Comparison of ENCODE assay signal across 1 fruit fly cellular context in genomic region chr3R:20556281-20557113, dm6.
TF ChIP-seq lines count a peak whose summit lies in the region.

No protein-coding gene starts in this region.

TF ChIP-seq in whole organism, embryonic, 481 proteins besides CTCF, POLR2A, EP300 and RAD21 (continued from another document and continues in another):
- peak; percentile 68 for TF ChIP-seq dmrt99B (tag; optimal IDR thresholded peaks at IDR 0.05; lab: Kevin White, UChicago)
- TF ChIP-seq CG5245 (GFP tag; optimal IDR thresholded peaks at IDR 0.05; lab: Kevin White, UChicago): peak; percentile 34
- no peak for TF ChIP-seq CG33557 (GFP tag; optimal IDR thresholded peaks at IDR 0.05; lab: Kevin White, UChicago)
- peak; percentile 79 for TF ChIP-seq CG31224 (GFP tag; IDR thresholded peaks at IDR 0.05; lab: Robert Waterston, UW)
- TF ChIP-seq chm (GFP tag; IDR thresholded peaks at IDR 0.05; lab: Robert Waterston, UW): peak; percentile 53; the same call in 1 of the 2 replicates
- peak; percentile 61 for TF ChIP-seq CG13296 (GFP tag; optimal IDR thresholded peaks at IDR 0.05; lab: Kevin White, UChicago)
- TF ChIP-seq Oaz (GFP tag; IDR thresholded peaks at IDR 0.05; lab: Robert Waterston, UW): peak; percentile 39; the same call in 1 of the 2 replicates
- TF ChIP-seq CG10565 (GFP tag; optimal IDR thresholded peaks at IDR 0.05; lab: Kevin White, UChicago): no peak
- TF ChIP-seq CG18476 (GFP tag; optimal IDR thresholded peaks at IDR 0.05; lab: Kevin White, UChicago): peak; percentile 71
- no peak for TF ChIP-seq Sry-δ (GFP tag; optimal IDR thresholded peaks at IDR 0.05; lab: Kevin White, UChicago)
- no peak for TF ChIP-seq CG2129 (GFP tag; IDR thresholded peaks at IDR 0.05; lab: Robert Waterston, UW; ENCODE audit: partially characterized antibody)
- no peak for TF ChIP-seq nerfin-1 (tag; optimal IDR thresholded peaks at IDR 0.05; lab: Kevin White, UChicago)
- no peak for TF ChIP-seq sc (optimal IDR thresholded peaks at IDR 0.05; lab: Kevin White, UChicago)
- no peak for TF ChIP-seq sc (GFP tag; optimal IDR thresholded peaks at IDR 0.05; lab: Kevin White, UChicago)
- TF ChIP-seq Atf3 (GFP tag; optimal IDR thresholded peaks at IDR 0.05; lab: Kevin White, UChicago): no peak
- no peak for TF ChIP-seq pnt (GFP tag; optimal IDR thresholded peaks at IDR 0.05; lab: Kevin White, UChicago)
- peak; percentile 39 for TF ChIP-seq CG10979 (tag; optimal IDR thresholded peaks at IDR 0.05; lab: Kevin White, UChicago)
- peak; percentile 40 for TF ChIP-seq PHDP (tag; optimal IDR thresholded peaks at IDR 0.05; lab: Kevin White, UChicago)
- no peak for TF ChIP-seq repo (GFP tag; optimal IDR thresholded peaks at IDR 0.05; lab: Kevin White, UChicago)
- no peak for TF ChIP-seq CG6854 (GFP tag; optimal IDR thresholded peaks at IDR 0.05; lab: Kevin White, UChicago)
- no peak for TF ChIP-seq CG2875 (GFP tag; optimal IDR thresholded peaks at IDR 0.05; lab: Kevin White, UChicago)
- no peak for TF ChIP-seq gsb-n (tag; optimal IDR thresholded peaks at IDR 0.05; lab: Kevin White, UChicago)
- peak; percentile 75 for TF ChIP-seq Meics (GFP tag; optimal IDR thresholded peaks at IDR 0.05; lab: Kevin White, UChicago)
- TF ChIP-seq CG12744 (GFP tag; optimal IDR thresholded peaks at IDR 0.05; lab: Kevin White, UChicago): peak; percentile 4
- TF ChIP-seq NC2α (GFP tag; optimal IDR thresholded peaks at IDR 0.05; lab: Kevin White, UChicago): no peak
- TF ChIP-seq CG1233 (GFP tag; optimal IDR thresholded peaks at IDR 0.05; lab: Kevin White, UChicago): no peak
- TF ChIP-seq Dll (GFP tag; IDR thresholded peaks at IDR 0.05; lab: Robert Waterston, UW; ENCODE audit: partially characterized antibody): no peak
- peak; percentile 11 for TF ChIP-seq CG15696 (tag; optimal IDR thresholded peaks at IDR 0.05; lab: Kevin White, UChicago)
- peak; percentile 49; the same call in 1 of the 3 replicates for TF ChIP-seq CG3726 (GFP tag; IDR thresholded peaks at IDR 0.05; lab: Robert Waterston, UW)
- TF ChIP-seq Dfd (GFP tag; optimal IDR thresholded peaks at IDR 0.05; lab: Kevin White, UChicago): no peak
- TF ChIP-seq aop (GFP tag; IDR thresholded peaks at IDR 0.05; lab: Robert Waterston, UW): no peak
- peak; percentile 65 for TF ChIP-seq mam (GFP tag; optimal IDR thresholded peaks at IDR 0.05; lab: Kevin White, UChicago)
- peak; percentile 78 for TF ChIP-seq cwo (GFP tag; optimal IDR thresholded peaks at IDR 0.05; lab: Kevin White, UChicago)
- TF ChIP-seq CG12299 (tag; optimal IDR thresholded peaks at IDR 0.05; lab: Kevin White, UChicago): peak; percentile 21
- peak; percentile 60 for TF ChIP-seq CG12659 (GFP tag; optimal IDR thresholded peaks at IDR 0.05; lab: Kevin White, UChicago)
- no peak for TF ChIP-seq pum (GFP tag; optimal IDR thresholded peaks at IDR 0.05; lab: Kevin White, UChicago)
- TF ChIP-seq CG32532 (GFP tag; IDR thresholded peaks at IDR 0.05; lab: Robert Waterston, UW): peak; percentile 92
- TF ChIP-seq pros (GFP tag; optimal IDR thresholded peaks at IDR 0.05; lab: Kevin White, UChicago): no peak
- no peak for TF ChIP-seq CG5180 (GFP tag; optimal IDR thresholded peaks at IDR 0.05; lab: Kevin White, UChicago)
- no peak for TF ChIP-seq Doc3 (GFP tag; IDR thresholded peaks at IDR 0.05; lab: Robert Waterston, UW; ENCODE audit: partially characterized antibody)
- no peak for TF ChIP-seq slou (GFP tag; optimal IDR thresholded peaks at IDR 0.05; lab: Kevin White, UChicago)
- peak; percentile 30; the same call in 1 of the 2 replicates for TF ChIP-seq CG11085 (GFP tag; IDR thresholded peaks at IDR 0.05; lab: Robert Waterston, UW)
- TF ChIP-seq CG3838 (GFP tag; optimal IDR thresholded peaks at IDR 0.05; lab: Kevin White, UChicago): no peak
- TF ChIP-seq Dp (GFP tag; optimal IDR thresholded peaks at IDR 0.05; lab: Kevin White, UChicago): no peak
- TF ChIP-seq Lpt (GFP tag; optimal IDR thresholded peaks at IDR 0.05; lab: Kevin White, UChicago): no peak
- peak; percentile 62; the same call in 1 of the 3 replicates for TF ChIP-seq CG6175 (GFP tag; IDR thresholded peaks at IDR 0.05; lab: Robert Waterston, UW)
- TF ChIP-seq CG4360 (GFP tag; IDR thresholded peaks at IDR 0.05; lab: Robert Waterston, UW): peak; percentile 26; the same call in 1 of the 2 replicates
- TF ChIP-seq Doc2 (GFP tag; IDR thresholded peaks at IDR 0.05; lab: Robert Waterston, UW): no peak
- no peak for TF ChIP-seq knrl (GFP tag; IDR thresholded peaks at IDR 0.05; lab: Robert Waterston, UW; ENCODE audit: partially characterized antibody)
- peak; percentile 81 for TF ChIP-seq CG3281 (GFP tag; optimal IDR thresholded peaks at IDR 0.05; lab: Kevin White, UChicago)
- peak; percentile 69 for TF ChIP-seq gsb (GFP tag; IDR thresholded peaks at IDR 0.05; lab: Robert Waterston, UW)
- no peak for TF ChIP-seq CG13123 (GFP tag; optimal IDR thresholded peaks at IDR 0.05; lab: Kevin White, UChicago)
- TF ChIP-seq zen2 (GFP tag; IDR thresholded peaks at IDR 0.05; lab: Robert Waterston, UW; ENCODE audit: partially characterized antibody): no peak
- TF ChIP-seq CG10209 (GFP tag; optimal IDR thresholded peaks at IDR 0.05; lab: Kevin White, UChicago): peak; percentile 65
- TF ChIP-seq zen (tag; optimal IDR thresholded peaks at IDR 0.05; lab: Kevin White, UChicago): no peak
- TF ChIP-seq chn (GFP tag; optimal IDR thresholded peaks at IDR 0.05; lab: Kevin White, UChicago): no peak
- TF ChIP-seq CG7786 (GFP tag; optimal IDR thresholded peaks at IDR 0.05; lab: Kevin White, UChicago): no peak
- no peak for TF ChIP-seq oc (tag; optimal IDR thresholded peaks at IDR 0.05; lab: Kevin White, UChicago)
- TF ChIP-seq CG16863 (GFP tag; optimal IDR thresholded peaks at IDR 0.05; lab: Kevin White, UChicago): no peak
- TF ChIP-seq fru (optimal IDR thresholded peaks at IDR 0.05; lab: Kevin White, UChicago): no peak
- no peak for TF ChIP-seq Lhr (GFP tag; optimal IDR thresholded peaks at IDR 0.05; lab: Kevin White, UChicago)
- TF ChIP-seq Hmr (GFP tag; optimal IDR thresholded peaks at IDR 0.05; lab: Kevin White, UChicago): peak; percentile 59
- no peak for TF ChIP-seq CG9876 (GFP tag; optimal IDR thresholded peaks at IDR 0.05; lab: Kevin White, UChicago)
- TF ChIP-seq Hr78 (GFP tag; optimal IDR thresholded peaks at IDR 0.05; lab: Kevin White, UChicago): no peak
- no peak for TF ChIP-seq CG11398 (GFP tag; optimal IDR thresholded peaks at IDR 0.05; lab: Kevin White, UChicago)
- no peak for TF ChIP-seq prd (optimal IDR thresholded peaks at IDR 0.05; lab: Kevin White, UChicago)
- peak; percentile 76 for TF ChIP-seq prd (GFP tag; IDR thresholded peaks at IDR 0.05; lab: Robert Waterston, UW)
- TF ChIP-seq Elba2 (GFP tag; optimal IDR thresholded peaks at IDR 0.05; lab: Kevin White, UChicago): no peak
- no peak for TF ChIP-seq sr (GFP tag; IDR thresholded peaks at IDR 0.05; lab: Robert Waterston, UW)
- TF ChIP-seq croc (GFP tag; conservative IDR thresholded peaks at IDR 0.05; lab: Robert Waterston, UW): peak; percentile 14; the same call in 1 of the 3 replicates
- TF ChIP-seq so (GFP tag; IDR thresholded peaks at IDR 0.05; lab: Robert Waterston, UW): peak; percentile 86
- no peak for TF ChIP-seq CG10321 (GFP tag; IDR thresholded peaks at IDR 0.05; lab: Robert Waterston, UW)
- TF ChIP-seq Max (GFP tag; optimal IDR thresholded peaks at IDR 0.05; lab: Kevin White, UChicago): peak; percentile 20
- TF ChIP-seq CG12219 (GFP tag; optimal IDR thresholded peaks at IDR 0.05; lab: Kevin White, UChicago): no peak
- TF ChIP-seq Hand (GFP tag; optimal IDR thresholded peaks at IDR 0.05; lab: Kevin White, UChicago): no peak
- peak; percentile 63 for TF ChIP-seq CG3847 (GFP tag; IDR thresholded peaks at IDR 0.05; lab: Robert Waterston, UW)
- TF ChIP-seq h (optimal IDR thresholded peaks at IDR 0.05; lab: Kevin White, UChicago): no peak
- peak; percentile 51 to 73 for TF ChIP-seq dpn (GFP tag; optimal IDR thresholded peaks at IDR 0.05; lab: Kevin White, UChicago)
- no peak for TF ChIP-seq CG6683 (GFP tag; optimal IDR thresholded peaks at IDR 0.05; lab: Kevin White, UChicago)
- TF ChIP-seq her (GFP tag; optimal IDR thresholded peaks at IDR 0.05; lab: Kevin White, UChicago): no peak
- 0 out of 3 replicates have a peak, but pooled peaks have one; percentile 35 for TF ChIP-seq B-H1 (GFP tag; IDR thresholded peaks at IDR 0.05; lab: Robert Waterston, UW)
- peak; percentile 68 for TF ChIP-seq zfh1 (GFP tag; IDR thresholded peaks at IDR 0.05; lab: Robert Waterston, UW)
- TF ChIP-seq CG11093 (GFP tag; IDR thresholded peaks at IDR 0.05; lab: Robert Waterston, UW): no peak; the same call in 1 of the 3 replicates
- peak; percentile 85 for TF ChIP-seq Ada2b (GFP tag; IDR thresholded peaks at IDR 0.05; lab: Robert Waterston, UW)
- TF ChIP-seq scrt (GFP tag; optimal IDR thresholded peaks at IDR 0.05; lab: Kevin White, UChicago): peak; percentile 68
- peak; percentile 70 for TF ChIP-seq Xbp1 (GFP tag; optimal IDR thresholded peaks at IDR 0.05; lab: Kevin White, UChicago)
- no peak for TF ChIP-seq sim (GFP tag; IDR thresholded peaks at IDR 0.05; lab: Robert Waterston, UW)
- no peak for TF ChIP-seq dan (GFP tag; IDR thresholded peaks at IDR 0.05; lab: Robert Waterston, UW)
- no peak for TF ChIP-seq psq (GFP tag; optimal IDR thresholded peaks at IDR 0.05; lab: Kevin White, UChicago)
- TF ChIP-seq Fer3 (tag; optimal IDR thresholded peaks at IDR 0.05; lab: Kevin White, UChicago): peak; percentile 82
- no peak for TF ChIP-seq tup (GFP tag; optimal IDR thresholded peaks at IDR 0.05; lab: Kevin White, UChicago)
- TF ChIP-seq bab2 (GFP tag; optimal IDR thresholded peaks at IDR 0.05; lab: Kevin White, UChicago): peak; percentile 53
- no peak for TF ChIP-seq bigmax (GFP tag; optimal IDR thresholded peaks at IDR 0.05; lab: Kevin White, UChicago)
- no peak for TF ChIP-seq CG34224 (GFP tag; IDR thresholded peaks at IDR 0.05; lab: Robert Waterston, UW; ENCODE audit: partially characterized antibody)
- peak; percentile 3 for TF ChIP-seq Mad (GFP tag; optimal IDR thresholded peaks at IDR 0.05; lab: Kevin White, UChicago)
- TF ChIP-seq tll (GFP tag; optimal IDR thresholded peaks at IDR 0.05; lab: Kevin White, UChicago): no peak
- peak; percentile 74 for TF ChIP-seq CG8924 (tag; optimal IDR thresholded peaks at IDR 0.05; lab: Kevin White, UChicago)
- no peak for TF ChIP-seq lola (GFP tag; optimal IDR thresholded peaks at IDR 0.05; lab: Kevin White, UChicago)
- TF ChIP-seq toy (GFP tag; IDR thresholded peaks at IDR 0.05; lab: Robert Waterston, UW): peak; percentile 66
- TF ChIP-seq CG8388 (GFP tag; optimal IDR thresholded peaks at IDR 0.05; lab: Kevin White, UChicago): no peak
- no peak for TF ChIP-seq CG8281 (tag; optimal IDR thresholded peaks at IDR 0.05; lab: Kevin White, UChicago)
- peak; percentile 15 to 78 for TF ChIP-seq bsh (GFP tag; optimal IDR thresholded peaks at IDR 0.05; lab: Kevin White, UChicago)
- TF ChIP-seq CG1647 (GFP tag; optimal IDR thresholded peaks at IDR 0.05; lab: Kevin White, UChicago): no peak
- TF ChIP-seq CG7745 (tag; optimal IDR thresholded peaks at IDR 0.05; lab: Kevin White, UChicago): no peak
- peak; percentile 67 for TF ChIP-seq CG9727 (GFP tag; optimal IDR thresholded peaks at IDR 0.05; lab: Kevin White, UChicago)
- no peak for TF ChIP-seq pan (optimal IDR thresholded peaks at IDR 0.05; lab: Kevin White, UChicago)
- TF ChIP-seq pan (GFP tag; optimal IDR thresholded peaks at IDR 0.05 in 1 of 2, IDR thresholded peaks at IDR 0.05 in 1 of 2): peak in 1 of 2 experiments; percentile 80
- no peak for TF ChIP-seq Mes4 (GFP tag; optimal IDR thresholded peaks at IDR 0.05; lab: Kevin White, UChicago)
- no peak for TF ChIP-seq CG1832 (GFP tag; optimal IDR thresholded peaks at IDR 0.05; lab: Kevin White, UChicago)
- peak; percentile 44 for TF ChIP-seq Hr3 (GFP tag; optimal IDR thresholded peaks at IDR 0.05; lab: Kevin White, UChicago)
- TF ChIP-seq CG4424 (GFP tag; optimal IDR thresholded peaks at IDR 0.05; lab: Kevin White, UChicago): peak; percentile 49
- TF ChIP-seq H15 (GFP tag; IDR thresholded peaks at IDR 0.05; lab: Robert Waterston, UW): peak; percentile 83
- peak in 1 of 2 experiments; percentile 1 for TF ChIP-seq Pdp1 (GFP tag; optimal IDR thresholded peaks at IDR 0.05; lab: Kevin White, UChicago)
- peak; percentile 58; the same call in 1 of the 2 replicates for TF ChIP-seq GATAe (GFP tag; conservative IDR thresholded peaks at IDR 0.05; lab: Robert Waterston, UW)
- TF ChIP-seq Dad (GFP tag; optimal IDR thresholded peaks at IDR 0.05; lab: Kevin White, UChicago): no peak
- no peak for TF ChIP-seq Trl (optimal IDR thresholded peaks at IDR 0.05; lab: Kevin White, UChicago)
- no peak for TF ChIP-seq Trl (GFP tag; optimal IDR thresholded peaks at IDR 0.05; lab: Kevin White, UChicago)
- 0 out of 2 replicates have a peak, but pooled peaks have one; percentile 24 for TF ChIP-seq peb (GFP tag; IDR thresholded peaks at IDR 0.05; lab: Robert Waterston, UW)
- TF ChIP-seq ab (GFP tag; optimal IDR thresholded peaks at IDR 0.05; lab: Kevin White, UChicago): peak; percentile 35
- no peak for TF ChIP-seq CG7963 (GFP tag; IDR thresholded peaks at IDR 0.05; lab: Robert Waterston, UW; ENCODE audit: partially characterized antibody)
- no peak for TF ChIP-seq odd (GFP tag; optimal IDR thresholded peaks at IDR 0.05; lab: Kevin White, UChicago)
- TF ChIP-seq ssp (GFP tag; IDR thresholded peaks at IDR 0.05; lab: Robert Waterston, UW): peak; percentile 33; the same call in 1 of the 2 replicates
- peak; percentile 7 for TF ChIP-seq ERR (GFP tag; optimal IDR thresholded peaks at IDR 0.05; lab: Kevin White, UChicago)
- TF ChIP-seq shn (GFP tag; optimal IDR thresholded peaks at IDR 0.05; lab: Kevin White, UChicago): no peak
- peak; percentile 41 for TF ChIP-seq crc (GFP tag; optimal IDR thresholded peaks at IDR 0.05; lab: Kevin White, UChicago)
- peak; percentile 83 for TF ChIP-seq Dbx (GFP tag; IDR thresholded peaks at IDR 0.05; lab: Robert Waterston, UW)
- peak; percentile 77 for TF ChIP-seq gem (tag; optimal IDR thresholded peaks at IDR 0.05; lab: Kevin White, UChicago)
- no peak for TF ChIP-seq kay (GFP tag; optimal IDR thresholded peaks at IDR 0.05; lab: Kevin White, UChicago)
- peak; percentile 73; the same call in 2 of the 3 replicates for TF ChIP-seq Mrtf (GFP tag; IDR thresholded peaks at IDR 0.05; lab: Robert Waterston, UW)
- TF ChIP-seq CG31388 (GFP tag; optimal IDR thresholded peaks at IDR 0.05; lab: Kevin White, UChicago): peak; percentile 41
- 0 out of 3 replicates have a peak, but pooled peaks have one; percentile 54 for TF ChIP-seq C15 (GFP tag; IDR thresholded peaks at IDR 0.05; lab: Robert Waterston, UW)
- TF ChIP-seq cad (GFP tag; optimal IDR thresholded peaks at IDR 0.05; lab: Kevin White, UChicago): no peak
- TF ChIP-seq ase (GFP tag; IDR thresholded peaks at IDR 0.05; lab: Robert Waterston, UW): peak; percentile 72; the same call in 2 of the 3 replicates
